Worm (Caenorhabditis elegans) whole organism, young adult: ENCODE measurements around the gene M117.4.
A peak's percentile ranks its signal among the peaks of the same experiment; 100 is the strongest.

Experiments used
- B0019.2 ChIP-seq: fragments of 200-800 bp; sonication (Bioruptor generic); conservative IDR thresholded peaks from 2 replicates; pipeline ENCODE4 v1.3.6; 2022; ENCODE audit warnings: missing genetic modification reagents, missing genetic modification characterization, missing compliant biosample characterization
- B0035.1 ChIP-seq: sonication (generic microtip); optimal IDR thresholded peaks from 2 replicates; lab custom pipeline; 2016; ENCODE audit warnings: missing genetic modification characterization, mild to moderate bottlenecking, missing compliant biosample characterization, missing genotype, missing genetic modification reagents
- C17E4.6 ChIP-seq: fragments of 200-800 bp; sonication (Bioruptor generic); IDR thresholded peaks from 2 replicates; pipeline ENCODE4 v1.3.6; 2022; ENCODE audit warnings: missing genetic modification reagents, missing genetic modification characterization, missing compliant biosample characterization
- F10E7.11 ChIP-seq: sonication (generic microtip); optimal IDR thresholded peaks from 2 replicates; lab custom pipeline; 2017; ENCODE audit warnings: mild to moderate bottlenecking, missing genetic modification characterization, moderate library complexity, missing compliant biosample characterization
- F57A8.1 ChIP-seq: fragments of 200-800 bp; sonication (Bioruptor generic); optimal IDR thresholded peaks from 2 replicates; lab custom pipeline; 2018; ENCODE audit warnings: mild to moderate bottlenecking, missing genetic modification characterization, moderate library complexity, missing compliant biosample characterization
- F57C9.4 ChIP-seq: sonication (generic microtip); optimal IDR thresholded peaks from 2 replicates; lab custom pipeline; 2017; ENCODE audit warnings: mild to moderate bottlenecking, missing genetic modification characterization, missing compliant biosample characterization
- K11D2.4 ChIP-seq: fragments of 200-800 bp; sonication (Bioruptor generic); IDR thresholded peaks from 2 replicates; pipeline ENCODE4 v1.3.6; 2022; ENCODE audit warnings: missing genetic modification reagents, missing genetic modification characterization, missing compliant biosample characterization
- K12H6.12 ChIP-seq: fragments of 200-800 bp; sonication (Bioruptor generic); optimal IDR thresholded peaks from 2 replicates; lab custom pipeline; 2018; ENCODE audit warnings: mild to moderate bottlenecking, missing genetic modification characterization, missing compliant biosample characterization
- T26A5.8 ChIP-seq: sonication (generic microtip); optimal IDR thresholded peaks from 2 replicates; lab custom pipeline; 2016; ENCODE audit warnings: missing genetic modification characterization, missing compliant biosample characterization
- Y53G8AR.9 ChIP-seq: fragments of 200-800 bp; sonication (Bioruptor generic); conservative IDR thresholded peaks from 2 replicates; pipeline ENCODE4 v1.3.6; 2022; ENCODE audit warnings: missing genetic modification reagents, missing genetic modification characterization, missing compliant biosample characterization
- Y56A3A.18 ChIP-seq: fragments of 200-800 bp; sonication (Bioruptor generic); IDR thresholded peaks from 2 replicates; pipeline ENCODE4 v1.3.6; 2022; ENCODE audit warnings: missing genetic modification reagents, missing genetic modification characterization, missing compliant biosample characterization
- Y79H2A.3 ChIP-seq: fragments of 200-800 bp; sonication (Bioruptor generic); conservative IDR thresholded peaks from 2 replicates; pipeline ENCODE4 v1.3.6; 2022; ENCODE audit warnings: missing genetic modification reagents, missing genetic modification characterization, missing compliant biosample characterization
- ZK185.1 ChIP-seq: sonication (generic microtip); optimal IDR thresholded peaks from 2 replicates; lab custom pipeline; 2016; ENCODE audit warnings: mild to moderate bottlenecking, missing genetic modification characterization, missing compliant biosample characterization; ENCODE audit not compliant: poor library complexity, severe bottlenecking
- akir-1 ChIP-seq: fragments of 200-800 bp; sonication (Bioruptor generic); optimal IDR thresholded peaks from 2 replicates; lab custom pipeline; 2018; ENCODE audit warnings: mild to moderate bottlenecking, missing genetic modification characterization, moderate library complexity, missing compliant biosample characterization
- athp-1 ChIP-seq: sonication (generic microtip); optimal IDR thresholded peaks from 2 replicates; lab custom pipeline; 2017; ENCODE audit warnings: mild to moderate bottlenecking, missing genetic modification characterization, missing compliant biosample characterization
- attf-5 ChIP-seq: fragments of 200-800 bp; sonication (Bioruptor generic); optimal IDR thresholded peaks from 2 replicates; lab custom pipeline; 2018; ENCODE audit warnings: mild to moderate bottlenecking, missing genetic modification characterization, missing compliant biosample characterization
- ccch-3 ChIP-seq: fragments of 200-800 bp; sonication (Bioruptor generic); optimal IDR thresholded peaks from 2 replicates; lab custom pipeline; 2018; ENCODE audit warnings: mild to moderate bottlenecking, missing genetic modification characterization, missing compliant biosample characterization
- cebp-2 ChIP-seq: fragments of 200-800 bp; sonication (Bioruptor generic); IDR thresholded peaks from 2 replicates; pipeline ENCODE4 v1.3.6; 2022; ENCODE audit warnings: missing genetic modification characterization, missing compliant biosample characterization
- ceh-100 ChIP-seq: fragments of 200-800 bp; sonication (Bioruptor generic); IDR thresholded peaks from 2 replicates; pipeline ENCODE4 v1.3.6; 2022; ENCODE audit warnings: missing genetic modification reagents, missing genetic modification characterization, missing compliant biosample characterization
- dox-1 ChIP-seq: fragments of 200-800 bp; sonication (Bioruptor generic); IDR thresholded peaks from 2 replicates; pipeline ENCODE4 v1.3.6; 2022; ENCODE audit warnings: missing genetic modification reagents, missing genetic modification characterization, missing compliant biosample characterization
- dpff-1 ChIP-seq: sonication (generic microtip); optimal IDR thresholded peaks from 2 replicates; lab custom pipeline; 2017; ENCODE audit warnings: mild to moderate bottlenecking, missing genetic modification characterization, missing compliant biosample characterization
- dpl-1 ChIP-seq: fragments of 150-350 bp; optimal IDR thresholded peaks from 2 replicates; lab custom pipeline; 2014; ENCODE audit warnings: missing biosample characterization, missing genetic modification reagents, missing genetic modification characterization
- egl-44 ChIP-seq: fragments of 200-800 bp; sonication (Bioruptor generic); IDR thresholded peaks from 2 replicates; pipeline ENCODE4 v1.3.6; 2022; ENCODE audit warnings: missing genetic modification reagents, missing genetic modification characterization, missing compliant biosample characterization
- egrh-3 ChIP-seq: fragments of 200-800 bp; sonication (Bioruptor generic); IDR thresholded peaks from 2 replicates; pipeline ENCODE4 v1.3.6; 2022; ENCODE audit warnings: missing genetic modification reagents, missing genetic modification characterization, missing compliant biosample characterization
- ets-4 ChIP-seq: fragments of 200-800 bp; sonication (Bioruptor generic); optimal IDR thresholded peaks from 2 replicates; lab custom pipeline; 2018; ENCODE audit warnings: mild to moderate bottlenecking, missing genetic modification characterization, missing compliant biosample characterization
- fkh-3 ChIP-seq: sonication (generic microtip); optimal IDR thresholded peaks from 2 replicates; lab custom pipeline; 2016; ENCODE audit warnings: mild to moderate bottlenecking, missing genetic modification characterization, missing compliant biosample characterization
- him-1 ChIP-seq: sonication (generic microtip); optimal IDR thresholded peaks from 2 replicates; lab custom pipeline; 2016; ENCODE audit warnings: missing genotype, missing genetic modification reagents, missing genetic modification characterization, missing compliant biosample characterization
- let-607 ChIP-seq, 2 experiments: fragments of 200-800 bp in 1 of 2; sonication (Bioruptor generic) in 1 of 2; sonication (generic microtip) in 1 of 2; optimal IDR thresholded peaks; 2 replicates each; lab custom pipeline; 2016 to 2018; ENCODE audit warnings: mild to moderate bottlenecking in 2 of 2, missing compliant biosample characterization in 2 of 2, missing genetic modification characterization in 2 of 2, moderate library complexity in 2 of 2, missing genotype in 1 of 2
- lin-35 ChIP-seq, 3 experiments: fragments of 150-350 bp in 2 of 3; sonication (generic microtip) in 1 of 3; optimal IDR thresholded peaks; 2 replicates each; lab custom pipeline; 2014 to 2018; ENCODE audit warnings: missing biosample characterization in 3 of 3, missing genetic modification characterization in 3 of 3, missing genetic modification reagents in 3 of 3
- lsl-1 ChIP-seq: fragments of 200-800 bp; sonication (Bioruptor generic); optimal IDR thresholded peaks from 2 replicates; lab custom pipeline; 2018; ENCODE audit warnings: mild to moderate bottlenecking, missing genetic modification characterization, moderate library complexity, missing compliant biosample characterization
- madf-8 ChIP-seq: fragments of 200-800 bp; sonication (Bioruptor generic); conservative IDR thresholded peaks from 2 replicates; pipeline ENCODE4 v1.3.6; 2022; ENCODE audit warnings: missing genetic modification reagents, missing genetic modification characterization, missing compliant biosample characterization
- mcd-1 ChIP-seq: fragments of 200-800 bp; sonication (Bioruptor generic); IDR thresholded peaks from 2 replicates; pipeline ENCODE4 v1.3.6; 2022; ENCODE audit warnings: missing genetic modification reagents, missing genetic modification characterization, missing compliant biosample characterization
- nhr-90 ChIP-seq: sonication (generic microtip); optimal IDR thresholded peaks from 2 replicates; lab custom pipeline; 2016; ENCODE audit warnings: missing genotype, mild to moderate bottlenecking, missing genetic modification characterization, missing compliant biosample characterization
- pha-4 ChIP-seq: fragments of 150-350 bp; sonication (generic microtip); optimal IDR thresholded peaks from 2 replicates; lab custom pipeline; 2014; ENCODE audit warnings: missing biosample characterization, missing genetic modification reagents, missing genetic modification characterization
- snpc-1.1 ChIP-seq: sonication (generic microtip); optimal IDR thresholded peaks from 2 replicates; lab custom pipeline; 2017; ENCODE audit warnings: missing genetic modification characterization, mild to moderate bottlenecking, missing compliant biosample characterization, antibody characterized with exemption, moderate library complexity, missing genotype, missing genetic modification reagents; ENCODE audit not compliant: insufficient read depth
- snpc-1.3 ChIP-seq: sonication (generic microtip); optimal IDR thresholded peaks from 2 replicates; lab custom pipeline; 2017; ENCODE audit warnings: missing genetic modification characterization, mild to moderate bottlenecking, missing compliant biosample characterization, antibody characterized with exemption, moderate library complexity, missing genotype, missing genetic modification reagents; ENCODE audit not compliant: insufficient read depth
- somi-1 ChIP-seq: fragments of 200-800 bp; sonication (Bioruptor generic); optimal IDR thresholded peaks from 2 replicates; lab custom pipeline; 2018; ENCODE audit warnings: mild to moderate bottlenecking, missing genetic modification characterization, missing compliant biosample characterization
- sptf-2 ChIP-seq: fragments of 200-800 bp; sonication (Bioruptor generic); optimal IDR thresholded peaks from 2 replicates; lab custom pipeline; 2018; ENCODE audit warnings: mild to moderate bottlenecking, missing genetic modification characterization, missing compliant biosample characterization
- tlf-1 ChIP-seq: fragments of 200-800 bp; sonication (Bioruptor generic); optimal IDR thresholded peaks from 2 replicates; lab custom pipeline; 2018; ENCODE audit warnings: mild to moderate bottlenecking, missing genetic modification characterization, missing compliant biosample characterization
- unc-130 ChIP-seq: sonication (generic microtip); optimal IDR thresholded peaks from 2 replicates; lab custom pipeline; 2016; ENCODE audit warnings: missing genetic modification reagents, missing genetic modification characterization, missing compliant biosample characterization
- ztf-22 ChIP-seq: fragments of 200-800 bp; sonication (Bioruptor generic); optimal IDR thresholded peaks from 2 replicates; lab custom pipeline; 2018; ENCODE audit warnings: mild to moderate bottlenecking, missing genetic modification characterization, moderate library complexity, missing compliant biosample characterization
- ztf-6 ChIP-seq: fragments of 200-800 bp; sonication (Bioruptor generic); IDR thresholded peaks from 2 replicates; pipeline ENCODE4 v1.3.6; 2022; ENCODE audit warnings: missing genetic modification reagents, missing genetic modification characterization, missing compliant biosample characterization

The M117.4 gene

DNA sequence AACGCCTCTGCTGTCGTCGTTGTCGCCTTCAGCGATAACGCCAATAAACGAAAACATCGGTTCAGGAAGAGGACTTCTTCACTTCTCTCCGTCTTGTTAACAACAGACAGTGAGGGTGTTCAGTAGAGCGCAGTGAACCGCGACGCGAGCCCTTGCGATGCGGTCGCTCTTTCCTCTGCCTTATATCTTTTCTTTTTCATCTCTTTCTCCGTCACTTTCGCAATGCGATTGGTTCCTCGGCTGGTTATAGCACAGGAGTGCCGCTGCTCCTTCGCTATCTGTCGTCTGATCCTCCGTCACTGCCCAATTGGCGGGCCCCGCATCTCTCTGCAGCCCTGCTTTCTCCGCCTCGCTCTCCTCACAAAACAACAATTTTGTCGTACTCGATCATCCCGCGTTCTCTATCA is 23.8 kb upstream of the M117.4 start (continued):
- no peak for TF ChIP-seq T26A5.8
- peak; percentile 86 for TF ChIP-seq K12H6.12 (tag; lab: Kevin White, UChicago)
- TF ChIP-seq fkh-3 = no peak
- peak; percentile 88 for TF ChIP-seq attf-5 (GFP tag; lab: Kevin White, UChicago)
- no peak for TF ChIP-seq let-607 (tag; optimal IDR thresholded peaks at IDR 0.05; lab: Kevin White, UChicago)
- TF ChIP-seq akir-1 (GFP tag; lab: Kevin White, UChicago) = no peak
- TF ChIP-seq lsl-1 (GFP tag; lab: Kevin White, UChicago) = no peak
- no peak for TF ChIP-seq F10E7.11 (tag; lab: Kevin White, UChicago)
- TF ChIP-seq egl-44 (GFP tag; lab: Robert Waterston, UW) = no peak
- no peak for TF ChIP-seq cebp-2 (GFP tag; lab: Robert Waterston, UW)
- TF ChIP-seq mcd-1 (GFP tag; lab: Robert Waterston, UW) = peak; percentile 78
- no peak for TF ChIP-seq pha-4 (tag; lab: Kevin White, UChicago)
- no peak for TF ChIP-seq F57C9.4 (tag; lab: Kevin White, UChicago)
- no peak for TF ChIP-seq ceh-100
- no peak for TF ChIP-seq him-1 (tag; lab: Kevin White, UChicago)
- peak; percentile 53 for TF ChIP-seq K11D2.4
- TF ChIP-seq C17E4.6 (GFP tag; lab: Robert Waterston, UW) = no peak
- TF ChIP-seq dpl-1 (GFP tag; lab: Kevin White, UChicago) = no peak
- no peak for TF ChIP-seq ccch-3 (GFP tag; lab: Kevin White, UChicago)
- peak in 1 of 3 experiments; percentile 59 for TF ChIP-seq lin-35 (GFP tag; optimal IDR thresholded peaks at IDR 0.05; lab: Kevin White, UChicago)
- TF ChIP-seq F57A8.1 (GFP tag; lab: Kevin White, UChicago) = no peak
- TF ChIP-seq madf-8 (GFP tag; lab: Robert Waterston, UW) = no peak
- TF ChIP-seq Y56A3A.18 (GFP tag; lab: Robert Waterston, UW) = no peak
- TF ChIP-seq unc-130 (GFP tag; lab: Kevin White, UChicago) = no peak
- no peak for TF ChIP-seq snpc-1.3 (tag; lab: Kevin White, UChicago)
- TF ChIP-seq Y79H2A.3 (GFP tag; lab: Robert Waterston, UW) = no peak
- no peak for TF ChIP-seq ztf-6
- TF ChIP-seq nhr-90 (tag; lab: Kevin White, UChicago) = no peak
- TF ChIP-seq ZK185.1 (tag; lab: Kevin White, UChicago) = no peak
- TF ChIP-seq athp-1 (tag; lab: Kevin White, UChicago) = peak; percentile 20
- TF ChIP-seq ztf-22 (GFP tag; lab: Kevin White, UChicago) = no peak
- TF ChIP-seq snpc-1.1 = no peak
- no peak for TF ChIP-seq dpff-1 (tag; lab: Kevin White, UChicago)
- TF ChIP-seq dox-1 (GFP tag; lab: Robert Waterston, UW) = peak; percentile 85
- no peak for TF ChIP-seq tlf-1 (GFP tag; lab: Kevin White, UChicago)
- TF ChIP-seq Y53G8AR.9 (GFP tag; lab: Robert Waterston, UW) = 0 out of 2 replicates have a peak, but pooled peaks have one; percentile 43
- no peak for TF ChIP-seq sptf-2 (GFP tag; lab: Kevin White, UChicago)
- peak; percentile 53 for TF ChIP-seq somi-1 (GFP tag; lab: Kevin White, UChicago)
- no peak for TF ChIP-seq ets-4 (GFP tag; lab: Kevin White, UChicago)
- TF ChIP-seq B0035.1 (tag; lab: Kevin White, UChicago) = no peak
- TF ChIP-seq B0019.2 = no peak
- TF ChIP-seq egrh-3 (GFP tag; lab: Robert Waterston, UW) = peak; percentile 74
